Worm (Caenorhabditis elegans) whole organism, early embryonic: ENCODE measurements around the gene cpg-2.

Experiments used
- ama-1 ChIP-seq: fragments of 150-350 bp; optimal IDR thresholded peaks from 2 replicates; lab custom pipeline; 2014
- flt-1 ChIP-seq: fragments of 200-800 bp; sonication (Bioruptor generic); IDR thresholded peaks from 2 replicates; pipeline ENCODE4 v1.3.6; 2022; ENCODE audit warnings: missing genetic modification characterization, missing compliant biosample characterization
- hmbx-1 ChIP-seq: sonication (generic microtip); optimal IDR thresholded peaks from 2 replicates; lab custom pipeline; 2016; ENCODE audit warnings: mild to moderate bottlenecking, missing genetic modification characterization, missing compliant biosample characterization
- tbx-11 ChIP-seq: fragments of 200-800 bp; sonication (Bioruptor generic); IDR thresholded peaks from 2 replicates; pipeline ENCODE4 v1.3.6; 2022; ENCODE audit warnings: missing genetic modification characterization, missing compliant biosample characterization

DNA sequence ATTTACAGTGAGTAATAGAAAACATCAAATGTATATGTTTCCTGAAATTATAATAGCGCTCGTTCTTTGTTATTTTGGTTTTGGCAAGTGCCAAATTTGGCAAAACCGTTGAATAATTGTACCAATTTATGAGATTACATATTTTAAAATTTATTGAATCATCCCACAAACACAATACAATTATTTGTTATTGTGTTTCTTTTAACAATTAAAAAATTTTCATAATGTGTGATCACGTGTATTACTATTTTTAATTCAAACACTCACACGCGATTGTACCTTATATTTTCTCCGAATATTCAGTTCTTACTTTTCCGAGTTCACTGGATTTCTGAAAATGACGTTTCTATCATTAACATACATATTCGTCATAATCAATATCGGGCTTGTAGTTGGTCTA is 47.5 kb downstream of the cpg-2 start, which contains the start of gene R01H2.2:
- no peak for TF ChIP-seq flt-1 (GFP tag; lab: Robert Waterston, UW)
- no peak for TF ChIP-seq ama-1 (lab: Kevin White, UChicago)
- no peak for TF ChIP-seq tbx-11 (GFP tag; lab: Robert Waterston, UW)
- TF ChIP-seq hmbx-1 (tag; lab: Kevin White, UChicago): no peak
